Fruit fly (Drosophila melanogaster) whole organism, embryonic: ENCODE measurements around the gene CG32271.
A peak's percentile ranks its signal among the peaks of the same experiment; 100 is the strongest.

Source experiments
- Bteb2 ChIP-seq: fragments of 200-800 bp; sonication (Bioruptor generic); optimal IDR thresholded peaks from 2 replicates; lab custom pipeline; 2016; ENCODE audit warnings: missing biosample characterization, missing genetic modification characterization
- CG1024 ChIP-seq: fragments of 200-800 bp; sonication (Bioruptor generic); IDR thresholded peaks from 2 replicates; pipeline ENCODE4 v1.3.6; 2022; ENCODE audit warnings: missing biosample characterization, missing genetic modification characterization
- CG10267 ChIP-seq: fragments of 200-800 bp; sonication (Bioruptor generic); optimal IDR thresholded peaks from 2 replicates; lab custom pipeline; 2018; ENCODE audit warnings: missing biosample characterization, mild to moderate bottlenecking, missing genetic modification characterization, moderate library complexity
- CG11696 ChIP-seq: fragments of 200-800 bp; sonication (Bioruptor generic); IDR thresholded peaks from 2 replicates; pipeline ENCODE4 v1.3.6; 2022; ENCODE audit warnings: missing biosample characterization, missing genetic modification characterization
- CG15073 ChIP-seq: fragments of 200-800 bp; sonication (Bioruptor generic); optimal IDR thresholded peaks from 2 replicates; lab custom pipeline; 2016; ENCODE audit warnings: missing biosample characterization, missing genetic modification characterization
- CG1603 ChIP-seq: fragments of 200-800 bp; sonication (Bioruptor generic); optimal IDR thresholded peaks from 2 replicates; lab custom pipeline; 2019; ENCODE audit warnings: missing biosample characterization, mild to moderate bottlenecking, missing genetic modification characterization, moderate library complexity
- CG2678 ChIP-seq: fragments of 200-800 bp; sonication (Bioruptor generic); optimal IDR thresholded peaks from 3 replicates; lab custom pipeline; 2019; ENCODE audit warnings: missing biosample characterization, mild to moderate bottlenecking, missing genetic modification characterization, moderate library complexity
- CG3065 ChIP-seq: fragments of 200-800 bp; sonication (Bioruptor generic); optimal IDR thresholded peaks from 2 replicates; lab custom pipeline; 2016; ENCODE audit warnings: missing biosample characterization, missing genetic modification characterization
- CG4617 ChIP-seq: fragments of 200-800 bp; sonication (Bioruptor generic); optimal IDR thresholded peaks from 3 replicates; lab custom pipeline; 2016; ENCODE audit warnings: missing biosample characterization, missing genetic modification characterization, borderline replicate concordance
- CG4730 ChIP-seq: fragments of 200-800 bp; sonication (Bioruptor generic); IDR thresholded peaks from 2 replicates; pipeline ENCODE4 v1.3.6; 2022; ENCODE audit warnings: missing biosample characterization, missing genetic modification characterization
- CG4820 ChIP-seq: fragments of 200-800 bp; sonication (Bioruptor generic); optimal IDR thresholded peaks from 3 replicates; lab custom pipeline; 2016; ENCODE audit warnings: missing biosample characterization, missing genetic modification characterization
- CG5245 ChIP-seq: fragments of 200-800 bp; sonication (Bioruptor generic); optimal IDR thresholded peaks from 3 replicates; lab custom pipeline; 2016; ENCODE audit warnings: missing biosample characterization, missing genetic modification characterization
- CG6791 ChIP-seq: fragments of 200-800 bp; sonication (Bioruptor generic); IDR thresholded peaks from 3 replicates; pipeline ENCODE4 v1.3.6; 2022; ENCODE audit warnings: missing biosample characterization, missing genetic modification characterization; ENCODE audit not compliant: partially characterized antibody
- CG8359 ChIP-seq: fragments of 200-800 bp; sonication (Bioruptor generic); optimal IDR thresholded peaks from 2 replicates; lab custom pipeline; 2017; ENCODE audit warnings: missing biosample characterization, mild to moderate bottlenecking, missing genetic modification characterization, borderline replicate concordance
- CG9727 ChIP-seq: fragments of 200-800 bp; sonication (Bioruptor generic); optimal IDR thresholded peaks from 3 replicates; lab custom pipeline; 2017; ENCODE audit warnings: missing biosample characterization, mild to moderate bottlenecking, missing genetic modification characterization
- CG9817 ChIP-seq: fragments of 200-800 bp; sonication (Bioruptor generic); optimal IDR thresholded peaks from 2 replicates; lab custom pipeline; 2018; ENCODE audit warnings: missing biosample characterization, mild to moderate bottlenecking, missing genetic modification characterization, moderate library complexity
- CG9876 ChIP-seq: fragments of 200-800 bp; sonication (Bioruptor generic); optimal IDR thresholded peaks from 2 replicates; lab custom pipeline; 2016; ENCODE audit warnings: missing biosample characterization, missing genetic modification characterization
- Dref ChIP-seq: fragments of 200-800 bp; sonication (Bioruptor generic); IDR thresholded peaks from 2 replicates; pipeline ENCODE4 v1.3.6; 2022; ENCODE audit warnings: missing biosample characterization, missing genetic modification characterization
- E2f2 ChIP-seq: fragments of 200-800 bp; sonication (Bioruptor generic); IDR thresholded peaks from 2 replicates; pipeline ENCODE4 v1.3.6; 2022; ENCODE audit warnings: missing biosample characterization, missing genetic modification characterization
- Ets65A ChIP-seq: fragments of 200-800 bp; sonication (Bioruptor generic); peaks from one replicate; lab custom pipeline; 2016; ENCODE audit warnings: missing biosample characterization, missing genetic modification characterization
- GATAe ChIP-seq: fragments of 200-800 bp; sonication (Bioruptor generic); conservative IDR thresholded peaks from 2 replicates; pipeline ENCODE4 v1.3.6; 2022; ENCODE audit warnings: missing biosample characterization, missing genetic modification characterization
- H2.0 ChIP-seq: fragments of 200-800 bp; sonication (Bioruptor generic); IDR thresholded peaks from 2 replicates; pipeline ENCODE4 v1.3.6; 2022; ENCODE audit warnings: missing biosample characterization, missing genetic modification characterization
- HHEX ChIP-seq: fragments of 200-800 bp; sonication (Bioruptor generic); optimal IDR thresholded peaks from 3 replicates; lab custom pipeline; 2017; ENCODE audit warnings: missing biosample characterization, mild to moderate bottlenecking, missing genetic modification characterization, missing genetic modification reagents
- HLH3B ChIP-seq: fragments of 200-800 bp; sonication (Bioruptor generic); IDR thresholded peaks from 2 replicates; pipeline ENCODE4 v1.3.6; 2022; ENCODE audit warnings: missing biosample characterization, missing genetic modification characterization
- HLHmδ ChIP-seq: fragments of 200-800 bp; sonication (Bioruptor generic); optimal IDR thresholded peaks from 2 replicates; lab custom pipeline; 2018; ENCODE audit warnings: missing biosample characterization, mild to moderate bottlenecking, missing genetic modification characterization, moderate library complexity
- Hmx ChIP-seq: fragments of 200-800 bp; sonication (Bioruptor generic); optimal IDR thresholded peaks from 2 replicates; lab custom pipeline; 2016; ENCODE audit warnings: missing biosample characterization, missing genetic modification characterization
- Nf-YB ChIP-seq: fragments of 200-800 bp; sonication (Bioruptor generic); optimal IDR thresholded peaks from 3 replicates; lab custom pipeline; 2019; ENCODE audit warnings: missing biosample characterization, mild to moderate bottlenecking, missing genetic modification characterization, moderate library complexity
- Ptx1 ChIP-seq: fragments of 200-800 bp; sonication (Bioruptor generic); IDR thresholded peaks from 2 replicates; pipeline ENCODE4 v1.3.6; 2022; ENCODE audit warnings: missing biosample characterization, missing genetic modification characterization
- Six4 ChIP-seq: fragments of 200-800 bp; sonication (Bioruptor generic); optimal IDR thresholded peaks from 2 replicates; lab custom pipeline; 2016; ENCODE audit warnings: missing biosample characterization, missing genetic modification characterization
- Sox100B ChIP-seq: fragments of 200-800 bp; sonication (Bioruptor generic); optimal IDR thresholded peaks from 3 replicates; lab custom pipeline; 2018; ENCODE audit warnings: missing biosample characterization, mild to moderate bottlenecking, missing genetic modification characterization
- Xrp1 ChIP-seq: fragments of 200-800 bp; sonication (Bioruptor generic); IDR thresholded peaks from 2 replicates; pipeline ENCODE4 v1.3.6; 2022; ENCODE audit warnings: missing biosample characterization, missing genetic modification characterization
- ap ChIP-seq: fragments of 200-800 bp; sonication (Bioruptor generic); IDR thresholded peaks from 2 replicates; pipeline ENCODE4 v1.3.6; 2022; ENCODE audit warnings: missing biosample characterization, missing genetic modification characterization
- cas ChIP-seq: fragments of 200-800 bp; sonication (Bioruptor generic); IDR thresholded peaks from 2 replicates; pipeline ENCODE4 v1.3.6; 2022; ENCODE audit warnings: missing biosample characterization, missing genetic modification characterization
- crol ChIP-seq: fragments of 200-800 bp; sonication (Bioruptor generic); IDR thresholded peaks from 2 replicates; pipeline ENCODE4 v1.3.6; 2022; ENCODE audit warnings: missing biosample characterization, missing genetic modification characterization
- cwo ChIP-seq: fragments of 200-800 bp; sonication (Bioruptor generic); optimal IDR thresholded peaks from 3 replicates; lab custom pipeline; 2017; ENCODE audit warnings: missing biosample characterization, missing genetic modification characterization, mild to moderate bottlenecking, moderate library complexity, missing genetic modification reagents
- dan ChIP-seq: fragments of 200-800 bp; sonication (Bioruptor generic); IDR thresholded peaks from 2 replicates; pipeline ENCODE4 v1.3.6; 2022; ENCODE audit warnings: missing biosample characterization, missing genetic modification characterization
- danr ChIP-seq: fragments of 200-800 bp; sonication (Bioruptor generic); IDR thresholded peaks from 2 replicates; pipeline ENCODE4 v1.3.6; 2022; ENCODE audit warnings: missing biosample characterization, missing genetic modification characterization
- esg ChIP-seq: fragments of 200-800 bp; sonication (Bioruptor generic); conservative IDR thresholded peaks from 2 replicates; pipeline ENCODE4 v1.3.6; 2022; ENCODE audit warnings: missing biosample characterization, missing genetic modification characterization
- ewg ChIP-seq: fragments of 200-800 bp; sonication (Bioruptor generic); optimal IDR thresholded peaks from 3 replicates; lab custom pipeline; 2017; ENCODE audit warnings: mild to moderate bottlenecking, missing biosample characterization, missing genetic modification reagents, missing genetic modification characterization
- fd64A ChIP-seq: fragments of 200-800 bp; sonication (Bioruptor generic); optimal IDR thresholded peaks from 3 replicates; lab custom pipeline; 2018; ENCODE audit warnings: missing biosample characterization, mild to moderate bottlenecking, missing genetic modification characterization
- hkb ChIP-seq, 2 experiments: fragments of 200-800 bp in 1 of 2; fragments of >200 bp in 1 of 2; sonication (Bioruptor generic) in 1 of 2; IDR thresholded peaks in 1 of 2; optimal IDR thresholded peaks in 1 of 2; 2 replicates each; pipeline versions ENCODE4 v1.3.6 to Lab custom; 2017 to 2022; ENCODE audit warnings: missing biosample characterization in 1 of 2, missing genetic modification characterization in 1 of 2
- kah ChIP-seq: fragments of 200-800 bp; sonication (Bioruptor generic); optimal IDR thresholded peaks from 2 replicates; lab custom pipeline; 2018; ENCODE audit warnings: missing biosample characterization, mild to moderate bottlenecking, missing genetic modification characterization
- nerfin-1 ChIP-seq: fragments of 200-800 bp; sonication (Bioruptor generic); optimal IDR thresholded peaks from 3 replicates; lab custom pipeline; 2019; ENCODE audit warnings: missing biosample characterization, mild to moderate bottlenecking, missing genetic modification characterization, moderate library complexity
- nmo ChIP-seq: fragments of 200-800 bp; sonication (Bioruptor generic); optimal IDR thresholded peaks from 2 replicates; lab custom pipeline; 2018; ENCODE audit warnings: missing biosample characterization, mild to moderate bottlenecking, missing genetic modification characterization, moderate library complexity
- nom ChIP-seq: fragments of 200-800 bp; sonication (Bioruptor generic); optimal IDR thresholded peaks from 2 replicates; lab custom pipeline; 2017; ENCODE audit warnings: missing biosample characterization, missing genetic modification characterization, mild to moderate bottlenecking, moderate library complexity, missing genetic modification reagents
- psq ChIP-seq: fragments of 200-800 bp; sonication (Bioruptor generic); optimal IDR thresholded peaks from 2 replicates; lab custom pipeline; 2017; ENCODE audit warnings: missing biosample characterization, missing genetic modification characterization
- rib ChIP-seq: fragments of 200-800 bp; sonication (Bioruptor generic); IDR thresholded peaks from 2 replicates; pipeline ENCODE4 v1.3.6; 2022; ENCODE audit warnings: missing biosample characterization, missing genetic modification characterization
- unc-4 ChIP-seq: fragments of 200-800 bp; sonication (Bioruptor generic); IDR thresholded peaks from 2 replicates; pipeline ENCODE4 v1.3.6; 2022; ENCODE audit warnings: missing biosample characterization, missing genetic modification characterization; ENCODE audit not compliant: partially characterized antibody

The CG32271 gene

dm6 chr3L:3248714-3249663 lies 46.0 kb upstream of the CG32271 start (continued):
- TF ChIP-seq E2f2 (peak; percentile 15; the same call in 1 of the 2 replicates), CG4730 (GFP tag; lab: Robert Waterston, UW) (no peak), nmo (GFP tag; lab: Kevin White, UChicago) (peak; percentile 74), CG5245 (GFP tag; lab: Kevin White, UChicago) (peak; percentile 9), HHEX (GFP tag; lab: Kevin White, UChicago) (peak; percentile 18), ewg (GFP tag; lab: Kevin White, UChicago) (peak; percentile 51), H2.0 (GFP tag; lab: Robert Waterston, UW) (no peak), HLHmδ (no peak), Bteb2 (peak; percentile 44), ap (GFP tag; lab: Robert Waterston, UW) (0 out of 2 replicates have a peak, but pooled peaks have one; percentile 4), CG1024 (0 out of 2 replicates have a peak, but pooled peaks have one; percentile 22), Sox100B (GFP tag; lab: Kevin White, UChicago) (peak; percentile 68), kah (GFP tag; lab: Kevin White, UChicago) (no peak), CG15073 (GFP tag; lab: Kevin White, UChicago) (peak; percentile 5), danr (no peak), Dref (GFP tag; lab: Robert Waterston, UW) (no peak), CG9876 (GFP tag; lab: Kevin White, UChicago) (no peak), rib (GFP tag; lab: Robert Waterston, UW) (no peak), Hmx (GFP tag; lab: Kevin White, UChicago) (peak; percentile 2), esg (GFP tag; lab: Robert Waterston, UW) (peak; percentile 48), CG11696 (GFP tag; lab: Robert Waterston, UW) (peak; percentile 61; the same call in 1 of the 2 replicates), Ets65A (GFP tag; lab: Kevin White, UChicago) (peak; percentile 92), crol (GFP tag; lab: Robert Waterston, UW) (peak; percentile 45; the same call in 1 of the 2 replicates), CG3065 (GFP tag; lab: Kevin White, UChicago) (no peak), dan (GFP tag; lab: Robert Waterston, UW) (no peak), unc-4 (GFP tag; lab: Robert Waterston, UW) (no peak), CG1603 (tag; lab: Kevin White, UChicago) (no peak), Ptx1 (GFP tag; lab: Robert Waterston, UW) (no peak), nom (peak; percentile 95), psq (no peak), Six4 (GFP tag; lab: Kevin White, UChicago) (peak; percentile 13), CG4617 (no peak), CG10267 (tag; lab: Kevin White, UChicago) (peak; percentile 0), GATAe (GFP tag; lab: Robert Waterston, UW) (no peak), CG6791 (GFP tag; lab: Robert Waterston, UW) (no peak), HLH3B (no peak), nerfin-1 (no peak), hkb (optimal IDR thresholded peaks at IDR 0.05; lab: Kevin White, UChicago) (no peak), hkb (GFP tag; IDR thresholded peaks at IDR 0.05; lab: Robert Waterston, UW) (peak; percentile 54; the same call in 1 of the 2 replicates), CG9817 (tag; lab: Kevin White, UChicago) (no peak), fd64A (GFP tag; lab: Kevin White, UChicago) (no peak), CG9727 (GFP tag; lab: Kevin White, UChicago) (peak; percentile 55), cwo (GFP tag; lab: Kevin White, UChicago) (no peak), CG2678 (peak; percentile 50), CG8359 (GFP tag; lab: Kevin White, UChicago) (no peak), Nf-YB (GFP tag; lab: Kevin White, UChicago) (peak; percentile 5), cas (GFP tag; lab: Robert Waterston, UW) (no peak), CG4820 (GFP tag; lab: Kevin White, UChicago) (peak; percentile 55), Xrp1 (no peak)
